Fruit fly (Drosophila melanogaster) Kc167 (cell line): ENCODE measurements around the gene mor.

Experiments
- h ChIP-seq: fragments of >200 bp; optimal IDR thresholded peaks from 3 replicates; lab custom pipeline; 2018; ENCODE audit warnings: missing external identifiers
- ttk ChIP-seq: sonication (Bioruptor generic); optimal IDR thresholded peaks from 2 replicates; lab custom pipeline; 2017; ENCODE audit warnings: missing external identifiers

DNA sequence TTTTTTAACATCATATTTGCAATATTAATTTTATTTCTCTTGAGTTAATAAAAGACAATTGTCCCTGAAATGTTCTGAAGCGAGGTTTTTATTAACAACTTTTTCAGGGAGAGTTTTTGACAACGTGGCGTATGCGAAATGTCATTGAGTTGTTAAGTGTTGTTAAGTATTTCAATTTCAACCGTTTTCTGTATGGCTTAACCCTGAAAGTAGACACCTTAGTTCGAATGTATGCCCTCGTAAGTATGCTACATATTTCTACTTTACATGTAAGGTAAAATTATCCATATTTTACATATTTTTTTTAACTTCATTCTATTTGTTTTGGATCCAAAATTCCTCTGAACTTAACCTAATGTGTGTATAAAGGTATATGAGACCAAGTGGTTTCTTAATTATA is 31.3 kb upstream of the mor start:
- TF ChIP-seq h (lab: Kevin White, UChicago): no peak
- TF ChIP-seq ttk (lab: Kevin White, UChicago): no peak
